Worm (Caenorhabditis elegans): ENCODE measurements around the gene sfxn-1.4.

DNA sequence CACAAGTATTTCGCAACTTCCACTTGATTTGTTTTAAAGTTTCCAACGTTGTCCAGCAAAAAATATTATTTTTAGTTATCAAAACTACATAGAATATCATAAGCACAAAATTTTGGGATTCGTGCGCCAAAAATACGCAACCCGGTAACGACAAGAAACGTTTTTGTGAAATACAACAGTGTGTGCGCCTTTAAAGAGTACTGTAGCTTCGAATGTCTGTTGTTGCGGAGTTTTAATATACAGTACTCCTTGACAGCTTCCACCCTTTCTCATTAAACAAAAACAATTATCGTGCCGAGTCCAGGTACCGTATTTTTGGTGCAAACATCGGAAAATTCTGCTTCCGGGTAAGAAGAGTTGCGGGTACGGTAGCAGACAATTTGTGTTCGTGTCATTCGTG lies 816 bp downstream of the sfxn-1.4 start:
- TF ChIP-seq lin-39 (tag; optimal IDR thresholded peaks at IDR 0.05) (no peak), fos-1 (tag; optimal IDR thresholded peaks at IDR 0.05) (no peak), pqm-1 (tag; optimal IDR thresholded peaks at IDR 0.05) (no peak), rnt-1 (tag; optimal IDR thresholded peaks at IDR 0.05) (no peak)

All from whole organism, L1 larva.